Fruit fly (Drosophila melanogaster) whole organism: ENCODE data around the gene Rab8.

Experiments used
- CG8478 ChIP-seq: fragments of >200 bp; optimal IDR thresholded peaks from 2 replicates; lab custom pipeline; 2018; ENCODE audit warnings: inconsistent platforms
- EcR ChIP-seq, 2 experiments: fragments of >200 bp; optimal IDR thresholded peaks; 2 replicates each; lab custom pipeline; 2017; ENCODE audit warnings: missing biosample characterization in 2 of 2, missing genetic modification characterization in 2 of 2, missing genetic modification reagents in 2 of 2

dm6 chr3L:19869698-19870097 is 1.2 kb downstream of the Rab8 start:
- TF ChIP-seq EcR (GFP tag; optimal IDR thresholded peaks at IDR 0.05; lab: Kevin White, UChicago) (no peak), CG8478 (lab: Kevin White, UChicago) (no peak)
